Fruit fly (Drosophila melanogaster) whole organism, embryonic: Measurements from ENCODE around the gene CG4115.

Experiments used
- BtbVII ChIP-seq: fragments of 200-800 bp; sonication (Bioruptor generic); optimal IDR thresholded peaks from 3 replicates; lab custom pipeline; 2017; ENCODE audit warnings: missing biosample characterization, mild to moderate bottlenecking, missing genetic modification characterization
- CG10147 ChIP-seq: fragments of 200-800 bp; sonication (Bioruptor generic); optimal IDR thresholded peaks from 2 replicates; lab custom pipeline; 2019; ENCODE audit warnings: missing biosample characterization, mild to moderate bottlenecking, missing genetic modification characterization, moderate library complexity
- CG10565 ChIP-seq: fragments of 200-800 bp; sonication (Bioruptor generic); optimal IDR thresholded peaks from 3 replicates; lab custom pipeline; 2016; ENCODE audit warnings: missing biosample characterization, mild to moderate bottlenecking, missing genetic modification characterization
- CG15011 ChIP-seq: fragments of 200-800 bp; sonication (Bioruptor generic); optimal IDR thresholded peaks from 3 replicates; lab custom pipeline; 2018; ENCODE audit warnings: missing biosample characterization, mild to moderate bottlenecking, missing genetic modification characterization
- CG15514 ChIP-seq: fragments of 200-800 bp; sonication (Bioruptor generic); optimal IDR thresholded peaks from 3 replicates; lab custom pipeline; 2017; ENCODE audit warnings: missing biosample characterization, missing genetic modification characterization, mild to moderate bottlenecking, moderate library complexity, missing genetic modification reagents
- CG1602 ChIP-seq: fragments of 200-800 bp; sonication (Bioruptor generic); optimal IDR thresholded peaks from 3 replicates; lab custom pipeline; 2016; ENCODE audit warnings: missing biosample characterization, missing genetic modification characterization
- CG1647 ChIP-seq: fragments of 200-800 bp; sonication (Bioruptor generic); optimal IDR thresholded peaks from 3 replicates; lab custom pipeline; 2016; ENCODE audit warnings: missing biosample characterization, missing genetic modification characterization
- CG17328 ChIP-seq: fragments of 200-800 bp; sonication (Bioruptor generic); IDR thresholded peaks from 2 replicates; pipeline ENCODE4 v1.3.6; 2022; ENCODE audit warnings: missing biosample characterization, missing genetic modification characterization
- CG30020 ChIP-seq: fragments of 200-800 bp; optimal IDR thresholded peaks from 2 replicates; lab custom pipeline; 2019; ENCODE audit warnings: missing biosample characterization, mild to moderate bottlenecking, missing genetic modification characterization, moderate library complexity
- CG43689 ChIP-seq: fragments of 200-800 bp; sonication (Bioruptor generic); IDR thresholded peaks from 2 replicates; pipeline ENCODE4 v1.3.6; 2022; ENCODE audit warnings: missing biosample characterization, missing genetic modification characterization
- CG6175 ChIP-seq: fragments of 200-800 bp; sonication (Bioruptor generic); IDR thresholded peaks from 3 replicates; pipeline ENCODE4 v1.3.6; 2022; ENCODE audit warnings: missing biosample characterization, missing genetic modification characterization
- CG6813 ChIP-seq: fragments of 200-800 bp; sonication (Bioruptor generic); optimal IDR thresholded peaks from 2 replicates; lab custom pipeline; 2017; ENCODE audit warnings: missing biosample characterization, missing genetic modification characterization, mild to moderate bottlenecking, moderate library complexity, missing genetic modification reagents
- CG7786 ChIP-seq: fragments of 200-800 bp; sonication (Bioruptor generic); optimal IDR thresholded peaks from 2 replicates; lab custom pipeline; 2016; ENCODE audit warnings: missing biosample characterization, missing genetic modification characterization
- CG7839 ChIP-seq: fragments of 200-800 bp; sonication (Bioruptor generic); optimal IDR thresholded peaks from 3 replicates; lab custom pipeline; 2018; ENCODE audit warnings: missing biosample characterization, mild to moderate bottlenecking, missing genetic modification characterization, moderate library complexity
- CG8359 ChIP-seq: fragments of 200-800 bp; sonication (Bioruptor generic); optimal IDR thresholded peaks from 2 replicates; lab custom pipeline; 2017; ENCODE audit warnings: missing biosample characterization, mild to moderate bottlenecking, missing genetic modification characterization, borderline replicate concordance
- CG9609 ChIP-seq: fragments of 200-800 bp; sonication (Bioruptor generic); optimal IDR thresholded peaks from 3 replicates; lab custom pipeline; 2016; ENCODE audit warnings: missing biosample characterization, missing genetic modification characterization
- CG9727 ChIP-seq: fragments of 200-800 bp; sonication (Bioruptor generic); optimal IDR thresholded peaks from 3 replicates; lab custom pipeline; 2017; ENCODE audit warnings: missing biosample characterization, mild to moderate bottlenecking, missing genetic modification characterization
- Deaf1 ChIP-seq: fragments of 200-800 bp; optimal IDR thresholded peaks from 3 replicates; lab custom pipeline; 2019; ENCODE audit warnings: missing biosample characterization, mild to moderate bottlenecking, missing genetic modification characterization, moderate library complexity
- Drgx ChIP-seq: fragments of 200-800 bp; sonication (Bioruptor generic); IDR thresholded peaks from 2 replicates; pipeline ENCODE4 v1.3.6; 2022; ENCODE audit warnings: missing biosample characterization, missing genetic modification characterization
- Ets65A ChIP-seq: fragments of 200-800 bp; sonication (Bioruptor generic); peaks from one replicate; lab custom pipeline; 2016; ENCODE audit warnings: missing biosample characterization, missing genetic modification characterization
- Fer1 ChIP-seq: fragments of 200-800 bp; sonication (Bioruptor generic); optimal IDR thresholded peaks from 2 replicates; lab custom pipeline; 2017; ENCODE audit warnings: missing biosample characterization, mild to moderate bottlenecking, missing genetic modification characterization
- Lim3 ChIP-seq: fragments of 200-800 bp; sonication (Bioruptor generic); IDR thresholded peaks from 2 replicates; pipeline ENCODE4 v1.3.6; 2022; ENCODE audit warnings: missing biosample characterization, missing genetic modification characterization
- Spps ChIP-seq: fragments of 200-800 bp; sonication (Bioruptor generic); optimal IDR thresholded peaks from 2 replicates; lab custom pipeline; 2018; ENCODE audit warnings: missing biosample characterization, mild to moderate bottlenecking, missing genetic modification characterization
- Sry-β ChIP-seq: fragments of 200-800 bp; sonication (Bioruptor generic); optimal IDR thresholded peaks from 2 replicates; lab custom pipeline; 2018; ENCODE audit warnings: missing biosample characterization, mild to moderate bottlenecking, missing genetic modification characterization, moderate library complexity
- TFAM ChIP-seq: fragments of 200-800 bp; sonication (Bioruptor generic); optimal IDR thresholded peaks from 2 replicates; lab custom pipeline; 2017; ENCODE audit warnings: missing biosample characterization, missing genetic modification characterization, inconsistent platforms
- amos ChIP-seq: fragments of 200-800 bp; sonication (Bioruptor generic); IDR thresholded peaks from 2 replicates; pipeline ENCODE4 v1.3.6; 2022; ENCODE audit warnings: missing biosample characterization, missing genetic modification characterization; ENCODE audit not compliant: partially characterized antibody
- bsh ChIP-seq, 2 experiments: fragments of 200-800 bp; sonication (Bioruptor generic); optimal IDR thresholded peaks; 2 replicates each; lab custom pipeline; 2017 to 2018; ENCODE audit warnings: mild to moderate bottlenecking in 2 of 2, missing biosample characterization in 2 of 2, missing genetic modification characterization in 2 of 2, moderate library complexity in 1 of 2
- cwo ChIP-seq: fragments of 200-800 bp; sonication (Bioruptor generic); optimal IDR thresholded peaks from 3 replicates; lab custom pipeline; 2017; ENCODE audit warnings: missing biosample characterization, missing genetic modification characterization, mild to moderate bottlenecking, moderate library complexity, missing genetic modification reagents
- fru ChIP-seq: fragments of >200 bp; optimal IDR thresholded peaks from 2 replicates; lab custom pipeline; 2017
- hb ChIP-seq: fragments of 200-800 bp; sonication (Bioruptor generic); IDR thresholded peaks from 3 replicates; pipeline ENCODE4 v1.3.6; 2022; ENCODE audit warnings: missing biosample characterization, missing genetic modification characterization; ENCODE audit not compliant: partially characterized antibody
- lmd ChIP-seq: fragments of 200-800 bp; sonication (Bioruptor generic); IDR thresholded peaks from 2 replicates; pipeline ENCODE4 v1.3.6; 2022; ENCODE audit warnings: missing biosample characterization, missing genetic modification characterization
- pum ChIP-seq: fragments of 200-800 bp; sonication (Bioruptor generic); optimal IDR thresholded peaks from 2 replicates; lab custom pipeline; 2016; ENCODE audit warnings: missing biosample characterization, missing genetic modification characterization
- sisA ChIP-seq: fragments of 200-800 bp; sonication (Bioruptor generic); IDR thresholded peaks from 2 replicates; pipeline ENCODE4 v1.3.6; 2022; ENCODE audit warnings: missing biosample characterization, missing genetic modification characterization
- slp2 ChIP-seq: fragments of 200-800 bp; sonication (Bioruptor generic); optimal IDR thresholded peaks from 2 replicates; lab custom pipeline; 2016; ENCODE audit warnings: missing biosample characterization, missing genetic modification characterization
- tgo ChIP-seq: fragments of 200-800 bp; sonication (Bioruptor generic); IDR thresholded peaks from 3 replicates; pipeline ENCODE4 v1.3.6; 2022; ENCODE audit warnings: missing biosample characterization, missing genetic modification characterization
- tna ChIP-seq: fragments of 200-800 bp; sonication (Bioruptor generic); IDR thresholded peaks from 2 replicates; pipeline ENCODE4 v1.3.6; 2022; ENCODE audit warnings: missing biosample characterization, missing genetic modification characterization; ENCODE audit not compliant: partially characterized antibody
- tx ChIP-seq: fragments of 200-800 bp; sonication (Bioruptor generic); optimal IDR thresholded peaks from 2 replicates; lab custom pipeline; 2016; ENCODE audit warnings: missing biosample characterization, missing genetic modification characterization
- wor ChIP-seq: fragments of 200-800 bp; sonication (Bioruptor generic); IDR thresholded peaks from 2 replicates; pipeline ENCODE4 v1.3.6; 2022; ENCODE audit warnings: missing biosample characterization, missing genetic modification characterization

Gene CG4115

dm6 chr3R:12384274-12384673 lies 24.5 kb downstream of the CG4115 start:
- TF ChIP-seq CG7786 (GFP tag; lab: Kevin White, UChicago) (no peak), CG6175 (peak; percentile 75; the same call in 1 of the 3 replicates), CG7839 (tag; lab: Kevin White, UChicago) (no peak), CG1602 (GFP tag; lab: Kevin White, UChicago) (no peak), CG17328 (GFP tag; lab: Robert Waterston, UW) (no peak), fru (no peak), CG9727 (GFP tag; lab: Kevin White, UChicago) (no peak), amos (GFP tag; lab: Robert Waterston, UW) (no peak), slp2 (no peak), TFAM (GFP tag; lab: Kevin White, UChicago) (no peak), Drgx (0 out of 2 replicates have a peak, but pooled peaks have one; percentile 24), hb (GFP tag; lab: Robert Waterston, UW) (no peak), lmd (GFP tag; lab: Robert Waterston, UW) (no peak), wor (GFP tag; lab: Robert Waterston, UW) (no peak)

- TF ChIP-seq sisA (GFP tag; lab: Robert Waterston, UW) (no peak), Deaf1 (tag; lab: Kevin White, UChicago) (no peak), cwo (GFP tag; lab: Kevin White, UChicago) (no peak), tx (no peak), tna (GFP tag; lab: Robert Waterston, UW) (no peak), CG10147 (GFP tag; lab: Kevin White, UChicago) (no peak), CG30020 (tag; lab: Kevin White, UChicago) (no peak), CG9609 (no peak), CG15011 (GFP tag; lab: Kevin White, UChicago) (no peak), CG15514 (GFP tag; lab: Kevin White, UChicago) (no peak), tgo (GFP tag; lab: Robert Waterston, UW) (no peak), CG43689 (no peak), CG10565 (GFP tag; lab: Kevin White, UChicago) (no peak), Sry-β (GFP tag; lab: Kevin White, UChicago) (no peak), BtbVII (GFP tag; lab: Kevin White, UChicago) (no peak), pum (GFP tag; lab: Kevin White, UChicago) (no peak), Fer1 (GFP tag; lab: Kevin White, UChicago) (no peak)
Observed at dm6 chr3R:12385949-12386348, 26.1 kb downstream of the CG4115 start, which contains the start of gene Sol1. Gene Sol1 (plus strand): TSS chr3R:12386249.

- TF ChIP-seq Deaf1 (tag; lab: Kevin White, UChicago) (no peak), Lim3 (no peak), CG8359 (peak; percentile 97), bsh (GFP tag; optimal IDR thresholded peaks at IDR 0.05; lab: Kevin White, UChicago) (no peak)
- TF ChIP-seq, all 482 proteins: peak for 1
Observed at dm6 chr3R:12386965-12387364, 27.2 kb downstream of the CG4115 start, which contains the start of gene CG33098. Gene CG33098 (plus strand): TSS chr3R:12387188.

dm6 chr3R:12395880-12396279 lies 36.1 kb downstream of the CG4115 start, which contains the start of the genes CG10096 and CG10097:
Gene CG10096 (minus strand): TSS chr3R:12395980.
Gene CG10097 (minus strand): TSS chr3R:12395980.
- TF ChIP-seq CG1647 (GFP tag; lab: Kevin White, UChicago) = no peak
- TF ChIP-seq Ets65A (GFP tag; lab: Kevin White, UChicago) = peak; percentile 29
- TF ChIP-seq Spps (tag; lab: Kevin White, UChicago) = no peak
- no peak for TF ChIP-seq CG6813 (GFP tag; lab: Kevin White, UChicago)
